Worm (Caenorhabditis elegans) whole organism, L4 larva: ENCODE data around the gene ell-1.

Experiments used
- ZK546.5 ChIP-seq, 2 experiments: sonication (generic microtip); optimal IDR thresholded peaks; 2 replicates each; lab custom pipeline; 2017; ENCODE audit warnings: missing biosample characterization in 2 of 2, missing genetic modification characterization in 2 of 2
- hlh-30 ChIP-seq: sonication (generic microtip); optimal IDR thresholded peaks from 2 replicates; lab custom pipeline; 2017; ENCODE audit warnings: antibody characterized with exemption, mild to moderate bottlenecking, missing genetic modification characterization, missing compliant biosample characterization; ENCODE audit not compliant: insufficient read depth
- lin-29 ChIP-seq: fragments of 200-800 bp; sonication (Bioruptor generic); IDR thresholded peaks from 2 replicates; pipeline ENCODE4 v1.3.6; 2022; ENCODE audit warnings: missing genetic modification reagents, missing genetic modification characterization, missing compliant biosample characterization
- madf-9 ChIP-seq: fragments of 200-800 bp; sonication (Bioruptor generic); conservative IDR thresholded peaks from 2 replicates; pipeline ENCODE4 v1.3.6; 2022; ENCODE audit warnings: missing genetic modification reagents, missing genetic modification characterization, missing compliant biosample characterization
- mxl-2 ChIP-seq: fragments of 200-800 bp; sonication (Bioruptor generic); conservative IDR thresholded peaks from 2 replicates; pipeline ENCODE4 v1.3.6; 2022; ENCODE audit warnings: missing genetic modification reagents, missing genetic modification characterization, missing compliant biosample characterization
- spr-1 ChIP-seq: sonication (generic microtip); optimal IDR thresholded peaks from 2 replicates; lab custom pipeline; 2016; ENCODE audit warnings: mild to moderate bottlenecking, missing genetic modification characterization, missing compliant biosample characterization
- tra-1 ChIP-seq: fragments of 200-800 bp; sonication (Bioruptor generic); IDR thresholded peaks from 2 replicates; pipeline ENCODE4 v1.3.6; 2022; ENCODE audit warnings: missing genetic modification reagents, missing genetic modification characterization, missing compliant biosample characterization

ce11 chrIV:4411948-4412335 is 17.7 kb downstream of the ell-1 start:
- no peak for TF ChIP-seq tra-1
- TF ChIP-seq mxl-2, result no peak
- no peak for TF ChIP-seq ZK546.5 (tag; optimal IDR thresholded peaks at IDR 0.05; lab: Kevin White, UChicago)
- TF ChIP-seq lin-29, result no peak
- no peak for TF ChIP-seq hlh-30
- TF ChIP-seq spr-1 (tag; lab: Kevin White, UChicago), result no peak
- TF ChIP-seq madf-9, result no peak
